Fruit fly (Drosophila melanogaster): ENCODE results near the gene pip.

The pip gene

dm6 chr3L:19292440-19293175 is 44.8 kb downstream of the pip start, which contains the start of gene Gbs-76A (continued):
- TF ChIP-seq gt (GFP tag; IDR thresholded peaks at IDR 0.05) = no peak
- TF ChIP-seq exex (tag; optimal IDR thresholded peaks at IDR 0.05) = peak; percentile 77
- no peak for TF ChIP-seq peb (GFP tag; IDR thresholded peaks at IDR 0.05)
- TF ChIP-seq Ets97D (GFP tag; optimal IDR thresholded peaks at IDR 0.05) = no peak
- peak; percentile 95 for TF ChIP-seq CG13296 (GFP tag; optimal IDR thresholded peaks at IDR 0.05)
- no peak for TF ChIP-seq pzg (GFP tag; optimal IDR thresholded peaks at IDR 0.05)
- no peak for TF ChIP-seq br (optimal IDR thresholded peaks at IDR 0.05)
- TF ChIP-seq Mes4 (GFP tag; optimal IDR thresholded peaks at IDR 0.05) = no peak
- TF ChIP-seq Drgx (GFP tag; IDR thresholded peaks at IDR 0.05) = peak; percentile 91
- no peak for TF ChIP-seq Atf-2 (GFP tag; optimal IDR thresholded peaks at IDR 0.05)
- peak; percentile 87 for TF ChIP-seq lmd (GFP tag; IDR thresholded peaks at IDR 0.05)
- no peak for TF ChIP-seq dan (GFP tag; IDR thresholded peaks at IDR 0.05)
- TF ChIP-seq Hmr (GFP tag; optimal IDR thresholded peaks at IDR 0.05) = peak; percentile 90
- TF ChIP-seq CG2116 (GFP tag; optimal IDR thresholded peaks at IDR 0.05) = peak; percentile 36
- TF ChIP-seq CG3407 (GFP tag; optimal IDR thresholded peaks at IDR 0.05) = peak; percentile 56
- no peak for TF ChIP-seq Optix (GFP tag; IDR thresholded peaks at IDR 0.05)
- no peak for TF ChIP-seq hth (optimal IDR thresholded peaks at IDR 0.05)
- TF ChIP-seq cad (GFP tag; optimal IDR thresholded peaks at IDR 0.05) = no peak
- TF ChIP-seq CG3281 (GFP tag; optimal IDR thresholded peaks at IDR 0.05) = peak; percentile 85
- peak; percentile 81 for TF ChIP-seq CG9727 (GFP tag; optimal IDR thresholded peaks at IDR 0.05)
- TF ChIP-seq CG11093 (GFP tag; IDR thresholded peaks at IDR 0.05) = 0 out of 3 replicates have a peak, but pooled peaks have one; percentile 57
- TF ChIP-seq run (tag; optimal IDR thresholded peaks at IDR 0.05) = peak; percentile 81
- no peak; the same call in 1 of the 2 replicates for TF ChIP-seq chm (GFP tag; IDR thresholded peaks at IDR 0.05)
- TF ChIP-seq Opbp (GFP tag; IDR thresholded peaks at IDR 0.05; ENCODE audit: partially characterized antibody) = no peak
- peak; percentile 19 for TF ChIP-seq CTCF (GFP tag; optimal IDR thresholded peaks at IDR 0.05)
- TF ChIP-seq CG15011 (GFP tag; optimal IDR thresholded peaks at IDR 0.05) = peak; percentile 46
- no peak for TF ChIP-seq trh (GFP tag; optimal IDR thresholded peaks at IDR 0.05)
- peak; percentile 33 for TF ChIP-seq Usf (GFP tag; optimal IDR thresholded peaks at IDR 0.05)
- TF ChIP-seq Bgb (GFP tag; IDR thresholded peaks at IDR 0.05; ENCODE audit: partially characterized antibody) = no peak
- TF ChIP-seq Atf3 (GFP tag; optimal IDR thresholded peaks at IDR 0.05) = no peak
- TF ChIP-seq Rfx (GFP tag; IDR thresholded peaks at IDR 0.05) = peak; percentile 82
- TF ChIP-seq CG14441 (GFP tag; IDR thresholded peaks at IDR 0.05) = no peak; the same call in 1 of the 2 replicates
- TF ChIP-seq CG7786 (GFP tag; optimal IDR thresholded peaks at IDR 0.05) = no peak
- TF ChIP-seq CG1529 (GFP tag; optimal IDR thresholded peaks at IDR 0.05) = peak; percentile 62
- TF ChIP-seq chinmo (GFP tag; IDR thresholded peaks at IDR 0.05; ENCODE audit: partially characterized antibody) = 0 out of 4 replicates have a peak, but pooled peaks have one; percentile 62
- peak; percentile 33; the same call in 1 of the 2 replicates for TF ChIP-seq Scr (GFP tag; IDR thresholded peaks at IDR 0.05; ENCODE audit: partially characterized antibody)
- no peak for TF ChIP-seq slou (GFP tag; optimal IDR thresholded peaks at IDR 0.05)
- TF ChIP-seq CG5953 (GFP tag; IDR thresholded peaks at IDR 0.05) = peak; percentile 33; the same call in 1 of the 2 replicates
- TF ChIP-seq Ptx1 (GFP tag; IDR thresholded peaks at IDR 0.05) = peak; percentile 84
- TF ChIP-seq sob (GFP tag; IDR thresholded peaks at IDR 0.05) = peak; percentile 76
- no peak for TF ChIP-seq emc (GFP tag; optimal IDR thresholded peaks at IDR 0.05)
- TF ChIP-seq bbx (GFP tag; IDR thresholded peaks at IDR 0.05; ENCODE audit: partially characterized antibody) = peak; percentile 29; the same call in 1 of the 2 replicates
- TF ChIP-seq CG16779 (GFP tag; IDR thresholded peaks at IDR 0.05) = no peak
- peak; percentile 77 for TF ChIP-seq CG2875 (GFP tag; optimal IDR thresholded peaks at IDR 0.05)
- no peak for TF ChIP-seq Stat92E (GFP tag; optimal IDR thresholded peaks at IDR 0.05)
- no peak for TF ChIP-seq CG10274 (GFP tag; optimal IDR thresholded peaks at IDR 0.05)
- TF ChIP-seq CG6175 (GFP tag; IDR thresholded peaks at IDR 0.05) = peak; percentile 61; the same call in 2 of the 3 replicates
- peak in 1 of 2 experiments; percentile 56 for TF ChIP-seq dpn (GFP tag; optimal IDR thresholded peaks at IDR 0.05)
- peak; percentile 56 for TF ChIP-seq ssp (GFP tag; IDR thresholded peaks at IDR 0.05)
- no peak for TF ChIP-seq CG3995 (GFP tag; optimal IDR thresholded peaks at IDR 0.05)
- TF ChIP-seq CG15601 (tag; optimal IDR thresholded peaks at IDR 0.05) = peak; percentile 82
